Fruit fly (Drosophila melanogaster) whole organism, embryonic: ENCODE measurements around the gene Sirt4.

ENCODE experiments used
- B-H1 ChIP-seq: fragments of 200-800 bp; sonication (Bioruptor generic); IDR thresholded peaks from 3 replicates; pipeline ENCODE4 v1.3.6; 2022; ENCODE audit warnings: missing biosample characterization, missing genetic modification characterization
- CG10147 ChIP-seq: fragments of 200-800 bp; sonication (Bioruptor generic); optimal IDR thresholded peaks from 2 replicates; lab custom pipeline; 2019; ENCODE audit warnings: missing biosample characterization, mild to moderate bottlenecking, missing genetic modification characterization, moderate library complexity
- CG10267 ChIP-seq: fragments of 200-800 bp; sonication (Bioruptor generic); optimal IDR thresholded peaks from 2 replicates; lab custom pipeline; 2018; ENCODE audit warnings: missing biosample characterization, mild to moderate bottlenecking, missing genetic modification characterization, moderate library complexity
- CG10431 ChIP-seq: fragments of 200-800 bp; sonication (Bioruptor generic); optimal IDR thresholded peaks from 3 replicates; lab custom pipeline; 2018; ENCODE audit warnings: missing biosample characterization, mild to moderate bottlenecking, missing genetic modification characterization
- CG11560 ChIP-seq: fragments of 200-800 bp; sonication (Bioruptor generic); IDR thresholded peaks from 3 replicates; pipeline ENCODE4 v1.3.6; 2022; ENCODE audit warnings: missing biosample characterization, missing genetic modification characterization
- CG13624 ChIP-seq: fragments of 200-800 bp; sonication (Bioruptor generic); optimal IDR thresholded peaks from 2 replicates; lab custom pipeline; 2016; ENCODE audit warnings: missing biosample characterization, missing genetic modification characterization
- CG15011 ChIP-seq: fragments of 200-800 bp; sonication (Bioruptor generic); optimal IDR thresholded peaks from 3 replicates; lab custom pipeline; 2018; ENCODE audit warnings: missing biosample characterization, mild to moderate bottlenecking, missing genetic modification characterization
- CG15269 ChIP-seq: fragments of 200-800 bp; sonication (Bioruptor generic); optimal IDR thresholded peaks from 2 replicates; lab custom pipeline; 2018; ENCODE audit warnings: missing biosample characterization, mild to moderate bottlenecking, missing genetic modification characterization, moderate library complexity
- CG15696 ChIP-seq: fragments of 200-800 bp; sonication (Bioruptor generic); optimal IDR thresholded peaks from 2 replicates; lab custom pipeline; 2019; ENCODE audit warnings: missing biosample characterization, mild to moderate bottlenecking, missing genetic modification characterization, moderate library complexity
- CG16779 ChIP-seq: fragments of 200-800 bp; sonication (Bioruptor generic); IDR thresholded peaks from 2 replicates; pipeline ENCODE4 v1.3.6; 2022; ENCODE audit warnings: missing biosample characterization, missing genetic modification characterization
- CG16863 ChIP-seq: fragments of 200-800 bp; sonication (Bioruptor generic); optimal IDR thresholded peaks from 3 replicates; lab custom pipeline; 2016; ENCODE audit warnings: missing biosample characterization, missing genetic modification characterization
- CG1792 ChIP-seq: fragments of 200-800 bp; sonication (Bioruptor generic); optimal IDR thresholded peaks from 2 replicates; lab custom pipeline; 2016; ENCODE audit warnings: missing biosample characterization, missing genetic modification characterization
- CG18262 ChIP-seq: fragments of 200-800 bp; optimal IDR thresholded peaks from 3 replicates; lab custom pipeline; 2019; ENCODE audit warnings: missing biosample characterization, mild to moderate bottlenecking, missing genetic modification characterization, moderate library complexity
- CG2129 ChIP-seq: fragments of 200-800 bp; sonication (Bioruptor generic); IDR thresholded peaks from 2 replicates; pipeline ENCODE4 v1.3.6; 2022; ENCODE audit warnings: missing biosample characterization, missing genetic modification characterization; ENCODE audit not compliant: partially characterized antibody
- CG2202 ChIP-seq: fragments of 200-800 bp; sonication (Bioruptor generic); optimal IDR thresholded peaks from 2 replicates; lab custom pipeline; 2018; ENCODE audit warnings: missing biosample characterization, mild to moderate bottlenecking, missing genetic modification characterization
- CG2678 ChIP-seq: fragments of 200-800 bp; sonication (Bioruptor generic); optimal IDR thresholded peaks from 3 replicates; lab custom pipeline; 2019; ENCODE audit warnings: missing biosample characterization, mild to moderate bottlenecking, missing genetic modification characterization, moderate library complexity
- CG30403 ChIP-seq: fragments of 200-800 bp; sonication (Bioruptor generic); optimal IDR thresholded peaks from 3 replicates; lab custom pipeline; 2016; ENCODE audit warnings: missing biosample characterization, missing genetic modification characterization
- CG34376 ChIP-seq: fragments of 200-800 bp; sonication (Bioruptor generic); optimal IDR thresholded peaks from 2 replicates; lab custom pipeline; 2018; ENCODE audit warnings: missing biosample characterization, mild to moderate bottlenecking, missing genetic modification characterization
- CG3847 ChIP-seq: fragments of 200-800 bp; sonication (Bioruptor generic); IDR thresholded peaks from 2 replicates; pipeline ENCODE4 v1.3.6; 2022; ENCODE audit warnings: missing biosample characterization, missing genetic modification characterization
- CG42726 ChIP-seq: fragments of 200-800 bp; sonication (Bioruptor generic); IDR thresholded peaks from 2 replicates; pipeline ENCODE4 v1.3.6; 2022; ENCODE audit warnings: missing biosample characterization, missing genetic modification characterization; ENCODE audit not compliant: partially characterized antibody
- CG6654 ChIP-seq: fragments of 200-800 bp; sonication (Bioruptor generic); optimal IDR thresholded peaks from 2 replicates; lab custom pipeline; 2017; ENCODE audit warnings: missing biosample characterization, mild to moderate bottlenecking, missing genetic modification characterization
- CG9727 ChIP-seq: fragments of 200-800 bp; sonication (Bioruptor generic); optimal IDR thresholded peaks from 3 replicates; lab custom pipeline; 2017; ENCODE audit warnings: missing biosample characterization, mild to moderate bottlenecking, missing genetic modification characterization
- CkIIα-i1 ChIP-seq: fragments of 200-800 bp; sonication (Bioruptor generic); IDR thresholded peaks from 2 replicates; pipeline ENCODE4 v1.3.6; 2022; ENCODE audit warnings: missing biosample characterization, missing genetic modification characterization
- Dip2 ChIP-seq: fragments of 200-800 bp; sonication (Bioruptor generic); IDR thresholded peaks from 2 replicates; pipeline ENCODE4 v1.3.6; 2022; ENCODE audit warnings: missing biosample characterization, missing genetic modification characterization
- ERR ChIP-seq: fragments of 200-800 bp; sonication (Bioruptor generic); optimal IDR thresholded peaks from 2 replicates; lab custom pipeline; 2016; ENCODE audit warnings: missing biosample characterization, missing genetic modification characterization
- H2.0 ChIP-seq: fragments of 200-800 bp; sonication (Bioruptor generic); IDR thresholded peaks from 2 replicates; pipeline ENCODE4 v1.3.6; 2022; ENCODE audit warnings: missing biosample characterization, missing genetic modification characterization
- Mes4 ChIP-seq: fragments of 200-800 bp; sonication (Bioruptor generic); optimal IDR thresholded peaks from 2 replicates; lab custom pipeline; 2016; ENCODE audit warnings: missing biosample characterization, missing genetic modification characterization
- Optix ChIP-seq: fragments of 200-800 bp; sonication (Bioruptor generic); IDR thresholded peaks from 3 replicates; pipeline ENCODE4 v1.3.6; 2022; ENCODE audit warnings: missing biosample characterization, missing genetic modification characterization
- aop ChIP-seq: fragments of 200-800 bp; sonication (Bioruptor generic); IDR thresholded peaks from 2 replicates; pipeline ENCODE4 v1.3.6; 2022; ENCODE audit warnings: missing biosample characterization, missing genetic modification characterization
- disco-r ChIP-seq: fragments of 200-800 bp; sonication (Bioruptor generic); optimal IDR thresholded peaks from 2 replicates; lab custom pipeline; 2016; ENCODE audit warnings: missing biosample characterization, missing genetic modification characterization
- ems ChIP-seq: fragments of 200-800 bp; sonication (Bioruptor generic); optimal IDR thresholded peaks from 3 replicates; lab custom pipeline; 2016; ENCODE audit warnings: missing biosample characterization, missing genetic modification characterization
- esg ChIP-seq: fragments of 200-800 bp; sonication (Bioruptor generic); conservative IDR thresholded peaks from 2 replicates; pipeline ENCODE4 v1.3.6; 2022; ENCODE audit warnings: missing biosample characterization, missing genetic modification characterization
- gro ChIP-seq: fragments of 200-800 bp; sonication (Bioruptor generic); optimal IDR thresholded peaks from 2 replicates; lab custom pipeline; 2016; ENCODE audit warnings: missing biosample characterization, missing genetic modification characterization
- inv ChIP-seq: fragments of 200-800 bp; sonication (Bioruptor generic); IDR thresholded peaks from 2 replicates; pipeline ENCODE4 v1.3.6; 2022; ENCODE audit warnings: missing biosample characterization, missing genetic modification characterization; ENCODE audit not compliant: partially characterized antibody
- jing ChIP-seq: fragments of 200-800 bp; sonication (Bioruptor generic); optimal IDR thresholded peaks from 2 replicates; lab custom pipeline; 2018; ENCODE audit warnings: missing biosample characterization, mild to moderate bottlenecking, missing genetic modification characterization
- klu ChIP-seq: fragments of 200-800 bp; sonication (Bioruptor generic); IDR thresholded peaks from 2 replicates; pipeline ENCODE4 v1.3.6; 2022; ENCODE audit warnings: missing biosample characterization, missing genetic modification characterization
- kni ChIP-seq: fragments of 200-800 bp; sonication (Bioruptor generic); optimal IDR thresholded peaks from 3 replicates; lab custom pipeline; 2017; ENCODE audit warnings: mild to moderate bottlenecking, missing biosample characterization, missing genetic modification reagents, missing genetic modification characterization
- knrl ChIP-seq: fragments of 200-800 bp; sonication (Bioruptor generic); IDR thresholded peaks from 3 replicates; pipeline ENCODE4 v1.3.6; 2022; ENCODE audit warnings: missing biosample characterization, missing genetic modification characterization; ENCODE audit not compliant: partially characterized antibody
- lilli ChIP-seq: fragments of 200-800 bp; sonication (Bioruptor generic); optimal IDR thresholded peaks from 3 replicates; lab custom pipeline; 2016; ENCODE audit warnings: missing biosample characterization, missing genetic modification characterization
- lmd ChIP-seq: fragments of 200-800 bp; sonication (Bioruptor generic); IDR thresholded peaks from 2 replicates; pipeline ENCODE4 v1.3.6; 2022; ENCODE audit warnings: missing biosample characterization, missing genetic modification characterization
- odd ChIP-seq: fragments of 200-800 bp; sonication (Bioruptor generic); optimal IDR thresholded peaks from 2 replicates; lab custom pipeline; 2017; ENCODE audit warnings: missing biosample characterization, mild to moderate bottlenecking, missing genetic modification characterization
- pnt ChIP-seq: fragments of 200-800 bp; sonication (Bioruptor generic); optimal IDR thresholded peaks from 3 replicates; lab custom pipeline; 2016; ENCODE audit warnings: missing biosample characterization, missing genetic modification characterization
- schlank ChIP-seq: fragments of 200-800 bp; sonication (Bioruptor generic); optimal IDR thresholded peaks from 2 replicates; lab custom pipeline; 2018; ENCODE audit warnings: missing biosample characterization, mild to moderate bottlenecking, missing genetic modification characterization
- scrt ChIP-seq: fragments of 200-800 bp; sonication (Bioruptor generic); optimal IDR thresholded peaks from 2 replicates; lab custom pipeline; 2018; ENCODE audit warnings: missing biosample characterization, mild to moderate bottlenecking, missing genetic modification characterization, moderate library complexity
- sens ChIP-seq: fragments of 200-800 bp; sonication (Bioruptor generic); peaks from one replicate; lab custom pipeline; 2016; ENCODE audit warnings: missing biosample characterization, missing genetic modification characterization
- slp2 ChIP-seq: fragments of 200-800 bp; sonication (Bioruptor generic); optimal IDR thresholded peaks from 2 replicates; lab custom pipeline; 2016; ENCODE audit warnings: missing biosample characterization, missing genetic modification characterization
- tgo ChIP-seq: fragments of 200-800 bp; sonication (Bioruptor generic); IDR thresholded peaks from 3 replicates; pipeline ENCODE4 v1.3.6; 2022; ENCODE audit warnings: missing biosample characterization, missing genetic modification characterization
- tna ChIP-seq: fragments of 200-800 bp; sonication (Bioruptor generic); IDR thresholded peaks from 2 replicates; pipeline ENCODE4 v1.3.6; 2022; ENCODE audit warnings: missing biosample characterization, missing genetic modification characterization; ENCODE audit not compliant: partially characterized antibody
- trem ChIP-seq: fragments of 200-800 bp; optimal IDR thresholded peaks from 3 replicates; lab custom pipeline; 2019; ENCODE audit warnings: missing biosample characterization, mild to moderate bottlenecking, missing genetic modification characterization, moderate library complexity
- trh ChIP-seq: fragments of 200-800 bp; sonication (Bioruptor generic); optimal IDR thresholded peaks from 2 replicates; lab custom pipeline; 2016; ENCODE audit warnings: missing biosample characterization, missing genetic modification characterization
- yki ChIP-seq: fragments of >200 bp; optimal IDR thresholded peaks from 3 replicates; lab custom pipeline; 2018

The Sirt4 gene

dm6 chrX:5648437-5648959 is 17.2 kb downstream of the Sirt4 start, which contains the start of gene OtopLa (continued):
- TF ChIP-seq CG15696 (tag; lab: Kevin White, UChicago) (peak; percentile 53), CG9727 (GFP tag; lab: Kevin White, UChicago) (peak; percentile 79), pnt (peak; percentile 83), esg (GFP tag; lab: Robert Waterston, UW) (peak; percentile 81), ems (GFP tag; lab: Kevin White, UChicago) (peak; percentile 68), gro (GFP tag; lab: Kevin White, UChicago) (peak; percentile 78), tgo (GFP tag; lab: Robert Waterston, UW) (peak; percentile 84), inv (no peak), lmd (GFP tag; lab: Robert Waterston, UW) (peak; percentile 84), CG10147 (peak; percentile 84), CkIIα-i1 (GFP tag; lab: Robert Waterston, UW) (peak; percentile 22; the same call in 1 of the 2 replicates), scrt (GFP tag; lab: Kevin White, UChicago) (peak; percentile 64), yki (lab: Kevin White, UChicago) (no peak), CG16779 (GFP tag; lab: Robert Waterston, UW) (peak; percentile 62; the same call in 1 of the 2 replicates), Mes4 (peak; percentile 72), CG34376 (GFP tag; lab: Kevin White, UChicago) (peak; percentile 42), trem (tag; lab: Kevin White, UChicago) (peak; percentile 70), Dip2 (GFP tag; lab: Robert Waterston, UW) (no peak), B-H1 (peak; percentile 71), knrl (GFP tag; lab: Robert Waterston, UW) (no peak), CG13624 (peak; percentile 68), lilli (peak; percentile 84), jing (GFP tag; lab: Kevin White, UChicago) (peak; percentile 52), CG2129 (GFP tag; lab: Robert Waterston, UW) (no peak), H2.0 (GFP tag; lab: Robert Waterston, UW) (peak; percentile 83), CG10431 (GFP tag; lab: Kevin White, UChicago) (peak; percentile 50), trh (peak; percentile 37), CG15269 (tag; lab: Kevin White, UChicago) (peak; percentile 82), odd (GFP tag; lab: Kevin White, UChicago) (peak; percentile 76), CG42726 (no peak), CG11560 (0 out of 3 replicates have a peak, but pooled peaks have one; percentile 63), tna (GFP tag; lab: Robert Waterston, UW) (no peak), CG2202 (tag; lab: Kevin White, UChicago) (peak; percentile 77), CG10267 (tag; lab: Kevin White, UChicago) (peak; percentile 74), CG6654 (GFP tag; lab: Kevin White, UChicago) (peak; percentile 70), disco-r (GFP tag; lab: Kevin White, UChicago) (peak; percentile 43), Optix (GFP tag; lab: Robert Waterston, UW) (peak; percentile 79), sens (GFP tag; lab: Kevin White, UChicago) (peak; percentile 99), slp2 (GFP tag; lab: Kevin White, UChicago) (peak; percentile 72), CG3847 (peak; percentile 75), CG1792 (GFP tag; lab: Kevin White, UChicago) (peak; percentile 60), aop (GFP tag; lab: Robert Waterston, UW) (peak; percentile 79), schlank (peak; percentile 26), CG2678 (peak; percentile 86), CG16863 (GFP tag; lab: Kevin White, UChicago) (peak; percentile 78), CG30403 (GFP tag; lab: Kevin White, UChicago) (peak; percentile 85), kni (GFP tag; lab: Kevin White, UChicago) (no peak), klu (peak; percentile 65), ERR (GFP tag; lab: Kevin White, UChicago) (peak; percentile 78), CG18262 (peak; percentile 79), CG15011 (GFP tag; lab: Kevin White, UChicago) (peak; percentile 61)
